Worm (Caenorhabditis elegans): ENCODE data around the gene rad-50.

DNA sequence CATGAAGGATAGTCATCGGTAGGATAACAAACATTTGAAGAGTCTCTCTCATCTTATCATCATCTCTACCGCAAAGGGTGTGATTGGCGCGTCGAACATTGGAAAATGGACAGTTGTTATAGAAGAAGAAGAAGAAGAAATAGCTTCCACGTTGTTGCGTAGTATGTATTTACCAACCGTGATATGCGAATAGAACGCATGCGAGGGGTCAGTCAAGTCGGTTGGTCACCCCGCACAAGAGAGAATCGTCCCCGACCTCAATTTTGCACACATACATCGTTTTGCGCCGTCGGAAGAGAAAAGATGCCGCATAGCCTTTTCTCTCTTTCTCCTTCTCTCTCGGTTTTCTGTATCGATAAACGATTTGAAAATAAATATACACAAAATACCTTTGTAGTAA is 49.6 kb downstream of the rad-50 start:
- TF ChIP-seq pqm-1 (tag; optimal IDR thresholded peaks at IDR 0.05) (no peak), snpc-4 (tag; optimal IDR thresholded peaks at IDR 0.05) (no peak), nhr-10 (tag; optimal IDR thresholded peaks at IDR 0.05) (no peak)
